Worm (Caenorhabditis elegans) whole organism, late embryonic: ENCODE measurements around the gene R186.8.

Experiments
- K09A11.1 ChIP-seq: sonication (generic microtip); optimal IDR thresholded peaks from 2 replicates; lab custom pipeline; 2017; ENCODE audit warnings: antibody characterized with exemption, mild to moderate bottlenecking, missing genetic modification characterization, missing compliant biosample characterization; ENCODE audit not compliant: insufficient read depth
- ama-1 ChIP-seq: fragments of 150-350 bp; optimal IDR thresholded peaks from 2 replicates; lab custom pipeline; 2014
- dmd-4 ChIP-seq: sonication (generic microtip); optimal IDR thresholded peaks from 2 replicates; lab custom pipeline; 2016; ENCODE audit warnings: borderline replicate concordance, missing genetic modification characterization, missing compliant biosample characterization
- dve-1 ChIP-seq: sonication (generic microtip); optimal IDR thresholded peaks from 2 replicates; lab custom pipeline; 2017; ENCODE audit warnings: antibody characterized with exemption, mild to moderate bottlenecking, missing genetic modification characterization, missing compliant biosample characterization
- elt-2 ChIP-seq: sonication (generic microtip); optimal IDR thresholded peaks from 2 replicates; lab custom pipeline; 2016; ENCODE audit warnings: missing genetic modification reagents, missing genetic modification characterization, missing compliant biosample characterization
- ets-4 ChIP-seq: sonication (generic microtip); optimal IDR thresholded peaks from 2 replicates; lab custom pipeline; 2016; ENCODE audit warnings: missing genetic modification characterization, missing compliant biosample characterization
- gmeb-2 ChIP-seq: sonication (generic microtip); optimal IDR thresholded peaks from 2 replicates; lab custom pipeline; 2016; ENCODE audit warnings: missing genetic modification characterization, inconsistent platforms, missing compliant biosample characterization
- hlh-15 ChIP-seq: sonication (generic microtip); optimal IDR thresholded peaks from 2 replicates; lab custom pipeline; 2016; ENCODE audit warnings: missing genetic modification characterization, missing compliant biosample characterization
- hlh-30 ChIP-seq: sonication (generic microtip); optimal IDR thresholded peaks from 2 replicates; lab custom pipeline; 2017; ENCODE audit warnings: antibody characterized with exemption, missing genetic modification characterization, missing compliant biosample characterization; ENCODE audit not compliant: insufficient read depth
- pat-9 ChIP-seq: fragments of 200-800 bp; sonication (Bioruptor generic); optimal IDR thresholded peaks from 2 replicates; lab custom pipeline; 2018; ENCODE audit warnings: mild to moderate bottlenecking, missing genetic modification characterization, moderate library complexity, missing compliant biosample characterization
- tbx-2 ChIP-seq: sonication (generic microtip); optimal IDR thresholded peaks from 2 replicates; lab custom pipeline; 2016; ENCODE audit warnings: missing genetic modification characterization, missing compliant biosample characterization
- tbx-7 ChIP-seq: sonication (generic microtip); optimal IDR thresholded peaks from 2 replicates; lab custom pipeline; 2016; ENCODE audit warnings: missing genotype, missing genetic modification characterization, missing compliant biosample characterization
- unc-55 ChIP-seq: sonication (generic microtip); optimal IDR thresholded peaks from 2 replicates; lab custom pipeline; 2017; ENCODE audit warnings: missing biosample characterization, missing genetic modification reagents, missing genetic modification characterization

DNA sequence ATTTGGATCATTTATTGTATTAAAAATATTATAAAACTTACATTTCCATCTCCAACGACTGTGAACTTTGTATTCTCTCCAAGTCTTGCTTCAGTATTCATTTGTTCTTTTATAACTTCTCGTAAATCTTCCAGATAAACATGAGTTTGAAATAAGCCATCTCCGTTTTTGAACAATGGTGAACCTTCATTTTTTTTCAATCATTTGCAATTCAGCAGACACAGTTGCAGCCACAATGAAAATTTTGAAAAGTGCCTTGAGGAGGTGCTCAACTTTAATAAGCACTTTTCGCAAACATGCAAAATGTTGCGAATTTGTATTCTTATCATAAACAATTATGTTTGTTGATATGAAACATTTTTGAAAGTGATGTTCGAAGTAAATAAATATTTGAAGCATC, 23.6 kb downstream of the R186.8 start, which contains the start of gene T16G1.3:
- TF ChIP-seq dve-1 (no peak), tbx-7 (tag; lab: Kevin White, UChicago) (no peak), unc-55 (GFP tag; lab: Kevin White, UChicago) (no peak), hlh-15 (tag; lab: Kevin White, UChicago) (no peak), hlh-30 (tag; lab: Kevin White, UChicago) (no peak), ama-1 (lab: Kevin White, UChicago) (no peak), tbx-2 (tag; lab: Kevin White, UChicago) (no peak), K09A11.1 (tag; lab: Kevin White, UChicago) (no peak), ets-4 (no peak), elt-2 (tag; lab: Kevin White, UChicago) (no peak), dmd-4 (tag; lab: Kevin White, UChicago) (no peak), gmeb-2 (tag; lab: Kevin White, UChicago) (no peak), pat-9 (tag; lab: Kevin White, UChicago) (no peak)
